Worm (Caenorhabditis elegans) whole organism, mixed stage, embryonic: Measurements from ENCODE around the gene frpr-11.
A peak's percentile ranks its signal among the peaks of the same experiment; 100 is the strongest.

ENCODE experiments used
- M03D4.4 ChIP-seq: sonication (generic microtip); optimal IDR thresholded peaks from 2 replicates; lab custom pipeline; 2017; ENCODE audit warnings: mild to moderate bottlenecking, missing genetic modification characterization, missing compliant biosample characterization
- bed-3 ChIP-seq: fragments of 200-800 bp; sonication (Bioruptor generic); optimal IDR thresholded peaks from 3 replicates; lab custom pipeline; 2018; ENCODE audit warnings: mild to moderate bottlenecking, missing genetic modification characterization, moderate library complexity, missing compliant biosample characterization
- blmp-1 ChIP-seq: fragments of 150-350 bp; optimal IDR thresholded peaks from 2 replicates; lab custom pipeline; 2014; ENCODE audit warnings: missing biosample characterization, missing genetic modification characterization
- ceh-39 ChIP-seq: fragments of 150-350 bp; optimal IDR thresholded peaks from 2 replicates; lab custom pipeline; 2014; ENCODE audit warnings: missing biosample characterization, missing genetic modification characterization
- ceh-43 ChIP-seq: fragments of 200-800 bp; sonication (Bioruptor generic); optimal IDR thresholded peaks from 2 replicates; lab custom pipeline; 2018; ENCODE audit warnings: mild to moderate bottlenecking, missing genetic modification characterization, moderate library complexity, missing compliant biosample characterization
- ces-1 ChIP-seq: fragments of 150-350 bp; optimal IDR thresholded peaks from 2 replicates; lab custom pipeline; 2014; ENCODE audit warnings: missing biosample characterization, missing genetic modification reagents, missing genetic modification characterization
- cnd-1 ChIP-seq: fragments of 200-800 bp; sonication (Bioruptor generic); optimal IDR thresholded peaks from 2 replicates; lab custom pipeline; 2018; ENCODE audit warnings: mild to moderate bottlenecking, missing genetic modification characterization, missing compliant biosample characterization
- drap-1 ChIP-seq: fragments of 200-800 bp; sonication (Bioruptor generic); optimal IDR thresholded peaks from 3 replicates; lab custom pipeline; 2018; ENCODE audit warnings: mild to moderate bottlenecking, missing genetic modification characterization, missing compliant biosample characterization
- elt-1 ChIP-seq: sonication (generic microtip); optimal IDR thresholded peaks from 2 replicates; lab custom pipeline; 2017; ENCODE audit warnings: missing genetic modification characterization, mild to moderate bottlenecking, missing compliant biosample characterization, antibody characterized with exemption, moderate library complexity, borderline replicate concordance; ENCODE audit not compliant: insufficient read depth
- elt-3 ChIP-seq: fragments of 150-350 bp; optimal IDR thresholded peaks from 2 replicates; lab custom pipeline; 2014; ENCODE audit warnings: missing biosample characterization, missing genetic modification characterization
- ham-2 ChIP-seq: fragments of 200-800 bp; sonication (Bioruptor generic); optimal IDR thresholded peaks from 2 replicates; lab custom pipeline; 2018; ENCODE audit warnings: mild to moderate bottlenecking, missing genetic modification characterization, missing compliant biosample characterization
- hlh-1 ChIP-seq: fragments of 150-350 bp; optimal IDR thresholded peaks from 2 replicates; lab custom pipeline; 2014; ENCODE audit warnings: missing biosample characterization, missing genetic modification reagents, missing genetic modification characterization
- lin-13 ChIP-seq: fragments of 150-350 bp; optimal IDR thresholded peaks from 2 replicates; lab custom pipeline; 2014; ENCODE audit warnings: missing biosample characterization, missing genetic modification characterization
- lin-32 ChIP-seq: fragments of 200-800 bp; sonication (Bioruptor generic); optimal IDR thresholded peaks from 2 replicates; lab custom pipeline; 2018; ENCODE audit warnings: mild to moderate bottlenecking, missing genetic modification characterization, missing compliant biosample characterization
- lsy-2 ChIP-seq: fragments of 150-350 bp; optimal IDR thresholded peaks from 2 replicates; lab custom pipeline; 2014; ENCODE audit warnings: missing biosample characterization, missing genetic modification characterization
- mab-5 ChIP-seq: fragments of 150-350 bp; optimal IDR thresholded peaks from 2 replicates; lab custom pipeline; 2014; ENCODE audit warnings: missing biosample characterization, missing genetic modification characterization
- mep-1 ChIP-seq: fragments of 150-350 bp; optimal IDR thresholded peaks from 2 replicates; lab custom pipeline; 2017; ENCODE audit warnings: missing biosample characterization, missing genetic modification reagents, missing genetic modification characterization, inconsistent platforms
- mls-2 ChIP-seq: sonication (generic microtip); optimal IDR thresholded peaks from 2 replicates; lab custom pipeline; 2016; ENCODE audit warnings: mild to moderate bottlenecking, missing genetic modification characterization, moderate library complexity, missing compliant biosample characterization
- nhr-12 ChIP-seq: fragments of 150-350 bp; optimal IDR thresholded peaks from 2 replicates; lab custom pipeline; 2014; ENCODE audit warnings: missing biosample characterization, missing genetic modification characterization
- nhr-2 ChIP-seq: fragments of 150-350 bp; optimal IDR thresholded peaks from 2 replicates; lab custom pipeline; 2014; ENCODE audit warnings: missing biosample characterization, missing genetic modification characterization
- nhr-237 ChIP-seq: fragments of 150-350 bp; optimal IDR thresholded peaks from 2 replicates; lab custom pipeline; 2014; ENCODE audit warnings: missing biosample characterization, missing genetic modification characterization
- nhr-28 ChIP-seq: fragments of 150-350 bp; optimal IDR thresholded peaks from 2 replicates; lab custom pipeline; 2014; ENCODE audit warnings: missing biosample characterization, missing genetic modification characterization
- nhr-76 ChIP-seq: sonication (generic microtip); optimal IDR thresholded peaks from 2 replicates; lab custom pipeline; 2017; ENCODE audit warnings: missing biosample characterization, missing genetic modification characterization
- pha-4 ChIP-seq: fragments of 150-350 bp; optimal IDR thresholded peaks from 2 replicates; lab custom pipeline; 2018; ENCODE audit warnings: missing biosample characterization, missing genetic modification reagents, missing genetic modification characterization
- sem-2 ChIP-seq: fragments of 200-800 bp; sonication (Bioruptor generic); optimal IDR thresholded peaks from 2 replicates; lab custom pipeline; 2018; ENCODE audit warnings: mild to moderate bottlenecking, missing genetic modification characterization, missing compliant biosample characterization
- snpc-4 ChIP-seq: fragments of 150-350 bp; optimal IDR thresholded peaks from 2 replicates; lab custom pipeline; 2014; ENCODE audit warnings: missing biosample characterization, missing genetic modification characterization
- sptf-1 ChIP-seq: sonication (generic microtip); optimal IDR thresholded peaks from 2 replicates; lab custom pipeline; 2017; ENCODE audit warnings: mild to moderate bottlenecking, missing genetic modification characterization, moderate library complexity, missing compliant biosample characterization
- tbx-8 ChIP-seq: fragments of 200-800 bp; sonication (Bioruptor generic); optimal IDR thresholded peaks from 2 replicates; lab custom pipeline; 2018; ENCODE audit warnings: mild to moderate bottlenecking, missing genetic modification characterization, moderate library complexity, missing compliant biosample characterization
- unc-120 ChIP-seq: sonication (generic microtip); optimal IDR thresholded peaks from 2 replicates; lab custom pipeline; 2017; ENCODE audit warnings: missing genetic modification characterization, missing compliant biosample characterization; ENCODE audit not compliant: poor library complexity, severe bottlenecking
- unc-39 ChIP-seq: fragments of 150-350 bp; optimal IDR thresholded peaks from 2 replicates; lab custom pipeline; 2014; ENCODE audit warnings: missing biosample characterization, missing genetic modification characterization
- unc-62 ChIP-seq: fragments of 150-350 bp; optimal IDR thresholded peaks from 2 replicates; lab custom pipeline; 2014; ENCODE audit warnings: missing biosample characterization, missing genetic modification reagents, missing genetic modification characterization
- ztf-11 ChIP-seq: fragments of 150-350 bp; optimal IDR thresholded peaks from 2 replicates; lab custom pipeline; 2014; ENCODE audit warnings: missing biosample characterization, missing genetic modification characterization

Gene frpr-11

DNA sequence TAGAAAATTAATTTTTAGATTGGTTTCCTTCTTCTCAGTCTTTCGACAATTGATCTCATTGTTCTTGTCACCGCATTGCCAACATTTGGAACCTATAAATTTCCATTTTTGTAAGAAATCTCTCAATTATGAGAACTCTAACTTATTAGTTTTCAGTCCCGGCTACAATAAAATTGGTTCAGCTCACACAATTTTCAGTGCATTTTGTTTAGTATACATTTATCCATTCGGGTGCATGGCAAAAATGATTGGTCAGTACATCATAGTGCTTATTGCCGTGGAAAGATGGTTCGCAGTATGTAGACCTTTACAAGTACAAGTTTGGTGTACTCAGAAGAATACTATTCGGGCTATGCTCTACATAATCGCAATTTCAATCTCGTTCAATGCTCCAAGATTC lies 3.1 kb upstream of the frpr-11 start:
- TF ChIP-seq ztf-11 (tag; lab: Kevin White, UChicago), result no peak
- no peak for TF ChIP-seq ham-2
- TF ChIP-seq sptf-1 (tag; lab: Kevin White, UChicago), result no peak
- no peak for TF ChIP-seq nhr-12
- no peak for TF ChIP-seq ces-1 (GFP tag; lab: Kevin White, UChicago)
- TF ChIP-seq nhr-237 (tag; lab: Kevin White, UChicago), result no peak
- no peak for TF ChIP-seq drap-1 (GFP tag; lab: Kevin White, UChicago)
- no peak for TF ChIP-seq bed-3 (GFP tag; lab: Kevin White, UChicago)
- TF ChIP-seq elt-1 (tag; lab: Kevin White, UChicago), result no peak
- no peak for TF ChIP-seq ceh-39
- TF ChIP-seq M03D4.4, result no peak
- TF ChIP-seq, all 35 proteins: peak for 0

DNA sequence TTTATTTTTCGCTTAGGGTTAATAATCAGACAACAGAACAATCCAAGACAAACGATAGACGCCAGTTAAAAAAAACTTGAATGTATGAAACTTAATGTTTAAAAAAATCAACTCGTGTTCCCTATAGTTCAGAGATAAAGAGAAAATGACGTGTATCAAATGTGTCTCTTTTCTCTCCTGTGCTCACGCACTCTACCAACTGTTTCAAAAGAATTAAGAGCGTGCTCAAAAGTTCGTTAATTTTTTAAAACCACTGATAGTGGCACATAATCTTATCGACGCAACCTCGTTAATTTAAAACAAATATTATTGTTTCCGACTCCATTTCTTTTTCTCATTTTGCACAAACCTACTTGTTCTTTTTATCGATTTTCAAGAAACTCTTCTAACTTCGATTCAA lies 1.3 kb upstream of the frpr-11 start:
- no peak for TF ChIP-seq lin-32 (GFP tag; lab: Kevin White, UChicago)
- TF ChIP-seq unc-62 (GFP tag; lab: Kevin White, UChicago), result no peak
- TF ChIP-seq ceh-39, result no peak
- no peak for TF ChIP-seq nhr-76
- no peak for TF ChIP-seq nhr-12
- no peak for TF ChIP-seq nhr-2 (tag; lab: Kevin White, UChicago)
- TF ChIP-seq elt-3 (tag; lab: Kevin White, UChicago), result no peak
- no peak for TF ChIP-seq mep-1 (tag; lab: Kevin White, UChicago)
- TF ChIP-seq mls-2 (tag; lab: Kevin White, UChicago), result no peak
- TF ChIP-seq unc-39 (tag; lab: Kevin White, UChicago), result no peak
- TF ChIP-seq unc-120 (tag; lab: Kevin White, UChicago), result no peak
- no peak for TF ChIP-seq hlh-1 (tag; lab: Kevin White, UChicago)
- no peak for TF ChIP-seq blmp-1 (tag; lab: Kevin White, UChicago)
- TF ChIP-seq mab-5, result no peak
- no peak for TF ChIP-seq drap-1 (GFP tag; lab: Kevin White, UChicago)
- no peak for TF ChIP-seq lsy-2
- TF ChIP-seq ceh-43 (GFP tag; lab: Kevin White, UChicago), result no peak
- no peak for TF ChIP-seq ztf-11 (tag; lab: Kevin White, UChicago)
- no peak for TF ChIP-seq nhr-237 (tag; lab: Kevin White, UChicago)

DNA sequence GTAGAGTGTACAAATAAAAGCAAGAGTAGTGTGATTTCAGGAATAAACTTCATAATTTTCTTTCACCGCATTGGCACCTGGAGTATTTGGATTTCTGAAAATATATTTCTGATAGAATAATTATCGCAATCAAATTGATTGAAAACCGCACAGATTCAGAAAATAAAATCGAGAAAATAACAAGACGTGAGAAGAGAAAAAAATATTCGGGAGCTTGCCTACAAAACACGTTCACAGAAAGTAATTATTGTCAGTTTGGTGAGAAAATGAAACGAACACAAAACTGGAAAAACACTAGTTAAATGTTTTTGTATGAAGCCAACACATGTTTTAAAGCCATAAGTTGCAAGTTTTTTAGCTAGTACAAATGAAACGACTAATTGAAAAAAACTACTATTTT lies 6.9 kb downstream of the frpr-11 start, which contains the start of gene mod-1:
mod-1 (minus strand) TSS at position 101 of the 400 bp plus-strand sequence.
- TF ChIP-seq unc-120 (tag; lab: Kevin White, UChicago) (no peak), ceh-39 (no peak), nhr-237 (tag; lab: Kevin White, UChicago) (no peak), sptf-1 (tag; lab: Kevin White, UChicago) (no peak), lin-32 (GFP tag; lab: Kevin White, UChicago) (no peak), unc-62 (GFP tag; lab: Kevin White, UChicago) (no peak), snpc-4 (tag; lab: Kevin White, UChicago) (no peak), elt-1 (tag; lab: Kevin White, UChicago) (no peak), lsy-2 (no peak), pha-4 (no peak), tbx-8 (GFP tag; lab: Kevin White, UChicago) (no peak), nhr-76 (no peak)

DNA sequence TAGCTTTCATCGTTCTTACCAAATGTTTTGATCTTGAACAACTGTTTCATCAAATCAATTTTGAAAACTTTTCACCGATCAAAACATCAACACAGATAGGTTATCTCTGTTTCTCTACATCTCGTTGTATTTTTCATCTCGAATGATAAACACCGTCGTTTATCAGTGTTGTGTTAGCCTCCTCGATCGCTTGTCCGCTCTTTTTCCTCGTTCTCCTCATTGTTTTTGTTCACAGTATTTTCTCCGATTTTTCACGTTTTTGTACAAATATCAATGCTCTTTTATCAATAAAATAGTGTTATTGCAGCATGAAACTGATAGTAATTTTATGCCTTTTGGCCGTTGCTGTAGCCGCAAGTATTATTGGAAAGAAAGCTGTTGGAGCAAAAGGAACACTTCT lies 15.8 kb downstream of the frpr-11 start, which contains the start of gene ttr-47:
ttr-47 (plus strand) TSS at position 308 of the 400 bp plus-strand sequence.
- TF ChIP-seq nhr-76 (no peak), hlh-1 (tag; lab: Kevin White, UChicago) (peak; percentile 2)
- TF ChIP-seq, all 35 proteins: peak for 1

DNA sequence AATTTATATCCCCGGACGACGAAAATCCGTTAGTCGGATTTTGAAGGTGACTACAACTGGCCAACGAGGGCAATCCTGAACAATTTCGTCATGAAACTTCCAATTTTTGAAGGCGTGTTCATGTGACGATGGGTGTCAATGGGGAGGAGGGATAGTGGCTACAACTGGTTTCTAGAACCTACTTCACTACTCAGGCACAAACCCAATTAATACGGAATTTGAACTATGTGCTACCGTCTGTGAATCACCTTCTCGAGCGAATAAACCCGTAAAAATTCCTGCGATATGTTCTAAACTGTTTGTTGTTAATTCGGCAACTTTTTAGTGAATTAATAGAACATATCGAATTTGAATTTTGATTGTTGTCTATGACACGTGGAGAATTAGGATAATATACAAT lies 20.7 kb downstream of the frpr-11 start:
- TF ChIP-seq ham-2 (no peak), lin-13 (tag; lab: Kevin White, UChicago) (no peak), ztf-11 (tag; lab: Kevin White, UChicago) (no peak), mab-5 (no peak), lsy-2 (no peak), hlh-1 (tag; lab: Kevin White, UChicago) (no peak), M03D4.4 (no peak), unc-120 (tag; lab: Kevin White, UChicago) (no peak), sptf-1 (tag; lab: Kevin White, UChicago) (no peak)
- TF ChIP-seq, all 35 proteins: peak for 0

DNA sequence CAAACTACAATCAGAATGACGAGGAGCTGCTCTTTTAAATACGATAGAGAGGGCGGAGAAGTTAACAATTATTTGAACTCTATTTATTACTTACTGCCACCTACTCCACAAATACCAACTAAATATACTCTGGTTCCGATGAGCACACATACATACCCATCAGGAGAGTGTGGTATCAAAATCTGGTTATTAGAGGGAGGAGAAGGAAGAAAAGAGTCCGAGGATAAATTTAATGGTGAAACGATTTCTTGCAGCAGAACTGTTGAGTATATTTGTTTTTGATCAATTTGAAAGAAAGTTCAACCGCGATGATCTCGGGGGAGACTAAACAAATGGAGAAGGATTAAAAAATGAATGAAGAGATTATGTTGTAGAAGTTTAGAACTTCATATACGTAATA lies 22.0 kb downstream of the frpr-11 start, which contains the start of gene H14N18.4:
H14N18.4 (minus strand) TSS at position 12 of the 400 bp plus-strand sequence.
- TF ChIP-seq mep-1 (tag; lab: Kevin White, UChicago) (no peak), cnd-1 (tag; lab: Kevin White, UChicago) (no peak), tbx-8 (GFP tag; lab: Kevin White, UChicago) (no peak), ceh-39 (no peak), nhr-237 (tag; lab: Kevin White, UChicago) (no peak), unc-62 (GFP tag; lab: Kevin White, UChicago) (no peak), snpc-4 (tag; lab: Kevin White, UChicago) (no peak), bed-3 (GFP tag; lab: Kevin White, UChicago) (no peak), sem-2 (GFP tag; lab: Kevin White, UChicago) (no peak), sptf-1 (tag; lab: Kevin White, UChicago) (no peak), unc-39 (tag; lab: Kevin White, UChicago) (no peak), nhr-28 (tag; lab: Kevin White, UChicago) (no peak), drap-1 (GFP tag; lab: Kevin White, UChicago) (no peak)
- TF ChIP-seq, all 35 proteins: peak for 0
